Worm (Caenorhabditis elegans): Measurements from ENCODE around the gene cest-10.

DNA sequence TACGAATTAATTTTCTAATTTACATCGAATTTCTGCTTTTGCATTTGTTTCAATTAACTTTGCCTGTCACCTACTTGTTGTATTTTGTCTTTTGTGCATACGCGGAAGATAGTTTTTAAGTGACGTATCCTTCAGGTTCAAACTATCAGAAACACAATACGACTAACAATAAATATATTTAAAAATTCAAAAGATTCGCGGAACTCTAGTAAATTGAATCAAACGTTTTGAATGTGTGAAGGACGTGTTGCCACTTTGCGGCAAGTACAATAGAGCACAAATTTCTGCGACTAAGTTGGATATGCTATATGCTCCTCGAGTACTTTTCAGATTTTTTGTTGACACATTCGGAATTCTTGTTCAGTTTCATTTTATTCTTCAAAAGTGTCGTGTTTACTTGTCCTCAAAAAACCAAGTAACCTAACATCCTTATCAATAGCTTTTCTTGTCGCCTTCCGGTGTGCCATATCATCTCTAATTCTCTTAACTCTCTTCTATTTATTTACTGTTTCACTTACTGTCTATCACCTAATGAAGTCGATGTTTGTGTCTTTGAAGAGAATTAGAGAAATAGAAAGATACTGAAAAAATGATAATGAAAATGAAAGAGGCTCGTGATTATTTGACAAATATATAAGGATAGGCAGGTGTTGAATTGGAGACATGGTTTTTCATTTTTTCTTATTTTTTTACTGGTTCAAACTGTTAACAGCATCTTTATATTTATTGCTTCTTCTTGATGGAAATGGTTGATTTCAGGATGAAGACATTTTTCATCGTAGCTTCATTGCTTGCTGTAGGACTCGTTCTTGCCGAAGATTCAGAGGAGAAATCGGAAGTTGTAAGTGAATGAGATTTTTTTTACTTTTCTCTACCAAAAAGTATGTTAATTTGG, 8.4 kb downstream of the cest-10 start, which contains the start of gene srlf-7:
- TF ChIP-seq nhr-76 (tag; optimal IDR thresholded peaks at IDR 0.05) = no peak
- no peak for TF ChIP-seq ceh-9 (tag; optimal IDR thresholded peaks at IDR 0.05)
- no peak for TF ChIP-seq fos-1 (tag; optimal IDR thresholded peaks at IDR 0.05)
- TF ChIP-seq elt-3 (tag; optimal IDR thresholded peaks at IDR 0.05) = peak; percentile 30 to 89 (median 45)
- TF ChIP-seq mdl-1 (tag; optimal IDR thresholded peaks at IDR 0.05) = no peak
- no peak for TF ChIP-seq egl-27 (tag; optimal IDR thresholded peaks at IDR 0.05)
- no peak for TF ChIP-seq nhr-28 (tag; optimal IDR thresholded peaks at IDR 0.05)
- peak; percentile 99 for TF ChIP-seq elt-2 (tag; optimal IDR thresholded peaks at IDR 0.05)
- TF ChIP-seq nhr-11 (tag; optimal IDR thresholded peaks at IDR 0.05) = no peak
- TF ChIP-seq pha-4 (tag; optimal IDR thresholded peaks at IDR 0.05) = peak; percentile 97
- TF ChIP-seq skn-1 (tag; optimal IDR thresholded peaks at IDR 0.05) = peak; percentile 55
- TF ChIP-seq ceh-28 (tag; optimal IDR thresholded peaks at IDR 0.05) = peak; percentile 62
- TF ChIP-seq elt-1 (tag; optimal IDR thresholded peaks at IDR 0.05) = no peak
- no peak for TF ChIP-seq sea-2 (GFP tag; optimal IDR thresholded peaks at IDR 0.05)

Measured in whole organism, L3 larva.